Worm (Caenorhabditis elegans): ENCODE data around the gene abhd-12.

abhd-12 gene

DNA sequence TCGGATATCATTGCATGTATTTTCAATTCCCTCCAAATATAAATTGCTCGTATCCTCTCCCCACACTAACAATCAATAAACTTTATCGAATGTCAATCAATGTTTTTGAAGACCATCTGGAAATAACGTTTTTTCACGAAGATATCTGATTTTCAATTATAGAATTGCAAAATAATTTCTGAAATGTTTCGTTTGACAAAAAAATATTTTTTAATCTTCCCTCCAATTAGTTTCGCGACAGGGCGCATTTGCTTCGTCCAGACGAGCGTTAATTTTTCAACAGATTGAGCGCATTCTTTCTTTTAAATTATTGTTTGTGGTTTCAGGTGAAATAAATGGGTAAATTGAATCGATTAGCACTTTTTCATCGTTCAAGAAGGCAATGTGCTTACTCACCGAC, 47.4 kb downstream of the abhd-12 start, which contains the start of gene vars-1:
TSS of gene vars-1 (plus strand) at position 291 of the 400 bp plus-strand sequence.
- TF ChIP-seq med-1 (GFP tag; optimal IDR thresholded peaks at IDR 0.05; ENCODE audit: insufficient read depth) (no peak), ztf-29 (GFP tag; IDR thresholded peaks at IDR 0.05) (no peak), ref-1 (GFP tag; conservative IDR thresholded peaks at IDR 0.05) (no peak), cog-1 (tag; optimal IDR thresholded peaks at IDR 0.05) (no peak), flt-1 (GFP tag; IDR thresholded peaks at IDR 0.05) (no peak), tab-1 (GFP tag; IDR thresholded peaks at IDR 0.05) (no peak), klf-2 (GFP tag; conservative IDR thresholded peaks at IDR 0.05) (no peak), ztf-23 (GFP tag; IDR thresholded peaks at IDR 0.05) (no peak), T22C8.4 (GFP tag; IDR thresholded peaks at IDR 0.05) (no peak)

DNA sequence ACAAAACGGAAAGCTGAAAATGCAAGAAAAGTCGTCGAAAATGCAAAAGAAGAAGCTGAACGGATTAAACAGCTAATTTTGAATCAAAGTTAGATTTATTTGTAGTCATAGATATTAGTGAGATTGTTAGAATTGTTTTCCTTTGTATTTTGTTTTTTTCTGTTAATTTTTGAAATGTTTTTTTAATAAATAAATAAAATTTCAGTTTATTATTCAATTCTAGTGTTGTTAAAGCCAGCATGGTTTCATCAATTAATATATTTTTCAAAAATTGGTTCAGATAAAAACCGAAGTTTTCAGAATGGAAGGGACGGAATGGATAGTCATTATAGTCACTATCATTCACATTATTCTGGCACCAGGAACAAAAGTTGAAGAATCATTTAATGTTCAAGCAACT, 51.1 kb downstream of the abhd-12 start, which contains the start of gene algn-12:
TSS of gene algn-12 (plus strand) at position 301 of the 400 bp plus-strand sequence.
- TF ChIP-seq cog-1 (tag; optimal IDR thresholded peaks at IDR 0.05) (no peak), tab-1 (GFP tag; IDR thresholded peaks at IDR 0.05) (no peak), flt-1 (GFP tag; IDR thresholded peaks at IDR 0.05) (no peak), med-1 (GFP tag; optimal IDR thresholded peaks at IDR 0.05; ENCODE audit: insufficient read depth) (no peak), T22C8.4 (GFP tag; IDR thresholded peaks at IDR 0.05) (no peak), ref-1 (GFP tag; conservative IDR thresholded peaks at IDR 0.05) (no peak), klf-2 (GFP tag; conservative IDR thresholded peaks at IDR 0.05) (no peak), ztf-29 (GFP tag; IDR thresholded peaks at IDR 0.05) (no peak), ztf-23 (GFP tag; IDR thresholded peaks at IDR 0.05) (no peak)

Measured in whole organism, midembryonic.